Fruit fly (Drosophila melanogaster): Measurements from ENCODE around the gene CG2444.

DNA sequence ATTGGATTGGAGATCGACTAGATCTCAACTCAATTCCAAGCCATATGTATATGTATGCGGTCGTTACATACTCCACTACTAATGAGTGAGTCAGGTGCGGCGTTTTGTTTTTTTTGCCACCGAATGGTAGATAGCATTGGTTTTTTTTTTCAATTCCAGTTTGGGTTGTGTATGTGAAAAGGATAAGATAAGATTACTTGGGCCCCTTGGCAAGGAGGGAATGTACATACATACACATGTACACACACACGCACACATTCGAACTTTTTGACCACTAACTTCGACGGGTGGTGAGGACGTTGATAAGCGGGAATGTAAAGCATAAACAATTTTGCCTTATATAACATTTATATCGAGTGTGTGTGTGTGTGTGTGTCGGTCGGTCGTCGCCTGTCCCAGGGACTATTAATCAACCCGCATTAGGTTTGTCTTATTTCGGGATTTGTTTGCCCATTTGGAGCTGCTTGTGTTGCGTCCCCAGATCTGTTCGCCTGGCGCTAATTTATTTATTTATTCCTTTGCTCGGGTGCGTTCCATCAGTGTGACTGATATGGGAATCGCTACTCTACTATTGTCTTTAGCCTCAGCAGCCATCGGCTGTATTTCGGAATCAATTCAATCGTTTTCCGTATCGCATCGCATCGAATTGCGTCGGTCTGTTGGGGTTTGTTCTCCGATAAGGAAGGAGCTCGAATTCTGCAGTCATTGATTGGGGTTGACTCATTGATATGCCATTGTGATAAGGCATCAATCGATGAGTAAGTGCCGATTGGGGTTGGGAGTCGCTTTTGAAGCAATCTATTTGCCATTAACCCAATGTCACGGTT is 17.2 kb downstream of the CG2444 start:
- TF ChIP-seq pan (optimal IDR thresholded peaks at IDR 0.05) = no peak
- no peak for TF ChIP-seq psq (optimal IDR thresholded peaks at IDR 0.05)
- TF ChIP-seq usp (GFP tag; optimal IDR thresholded peaks at IDR 0.05) = no peak
- TF ChIP-seq CG8478 (optimal IDR thresholded peaks at IDR 0.05) = no peak
- no peak for TF ChIP-seq EcR (GFP tag; optimal IDR thresholded peaks at IDR 0.05)
- no peak for TF ChIP-seq Dll (optimal IDR thresholded peaks at IDR 0.05)

Measured in whole organism.